Worm (Caenorhabditis elegans): ENCODE measurements around the gene T13C5.3.

The T13C5.3 gene

ce11 chrX:6207687-6208088, 29.4 kb downstream of the T13C5.3 start, which contains the start of gene T13C5.6 (continued):
- TF ChIP-seq sox-4 (tag; optimal IDR thresholded peaks at IDR 0.05) (peak; percentile 99), ceh-14 (tag; optimal IDR thresholded peaks at IDR 0.05) (peak; percentile 97), pros-1 (tag; optimal IDR thresholded peaks at IDR 0.05) (peak; percentile 66), unc-42 (tag; optimal IDR thresholded peaks at IDR 0.05) (peak; percentile 97), hlh-8 (tag; optimal IDR thresholded peaks at IDR 0.05) (peak; percentile 97), ets-4 (tag; optimal IDR thresholded peaks at IDR 0.05) (peak; percentile 96), syd-9 (tag; optimal IDR thresholded peaks at IDR 0.05) (peak; percentile 97), C08G9.2 (tag; optimal IDR thresholded peaks at IDR 0.05) (peak; percentile 95), pag-3 (tag; optimal IDR thresholded peaks at IDR 0.05; ENCODE audit: borderline replicate concordance) (peak; percentile 96), elt-4 (tag; optimal IDR thresholded peaks at IDR 0.05) (peak; percentile 95), npax-4 (tag; optimal IDR thresholded peaks at IDR 0.05) (peak; percentile 94), pha-4 (tag; optimal IDR thresholded peaks at IDR 0.05) (no peak), ceh-6 (GFP tag; optimal IDR thresholded peaks at IDR 0.05) (peak; percentile 98), elt-2 (tag; optimal IDR thresholded peaks at IDR 0.05) (peak; percentile 98), tbx-7 (tag; optimal IDR thresholded peaks at IDR 0.05) (peak; percentile 89), nhr-232 (tag; optimal IDR thresholded peaks at IDR 0.05) (peak; percentile 96), lin-11 (tag; optimal IDR thresholded peaks at IDR 0.05) (peak; percentile 92), ttx-3 (tag; optimal IDR thresholded peaks at IDR 0.05) (peak; percentile 95), unc-3 (GFP tag; conservative IDR thresholded peaks at IDR 0.05) (peak; percentile 98), unc-3 (tag; optimal IDR thresholded peaks at IDR 0.05) (peak; percentile 95), hlh-13 (GFP tag; optimal IDR thresholded peaks at IDR 0.05) (peak; percentile 96), mec-3 (tag; optimal IDR thresholded peaks at IDR 0.05; ENCODE audit: borderline replicate concordance) (peak; percentile 97), unc-55 (GFP tag; optimal IDR thresholded peaks at IDR 0.05) (peak; percentile 47), sdc-2 (tag; optimal IDR thresholded peaks at IDR 0.05) (peak; percentile 94), ceh-30 (tag; optimal IDR thresholded peaks at IDR 0.05) (peak; percentile 97), rnt-1 (tag; optimal IDR thresholded peaks at IDR 0.05) (peak; percentile 98), fkh-6 (tag; optimal IDR thresholded peaks at IDR 0.05) (peak; percentile 97), unc-86 (tag; optimal IDR thresholded peaks at IDR 0.05) (peak; percentile 97), pat-9 (tag; optimal IDR thresholded peaks at IDR 0.05) (peak; percentile 98), ceh-9 (tag; optimal IDR thresholded peaks at IDR 0.05) (peak; percentile 96), nhr-11 (tag; optimal IDR thresholded peaks at IDR 0.05) (no peak), ceh-48 (tag; optimal IDR thresholded peaks at IDR 0.05) (peak; percentile 93), hlh-30 (tag; optimal IDR thresholded peaks at IDR 0.05; ENCODE audit: insufficient read depth) (peak; percentile 62), T23F11.4 (GFP tag; optimal IDR thresholded peaks at IDR 0.05) (peak; percentile 97), F13H6.1 (tag; optimal IDR thresholded peaks at IDR 0.05) (peak; percentile 96), pax-1 (tag; optimal IDR thresholded peaks at IDR 0.05) (no peak), hlh-15 (tag; optimal IDR thresholded peaks at IDR 0.05) (peak; percentile 99), K02D7.2 (tag; optimal IDR thresholded peaks at IDR 0.05) (peak; percentile 93), pha-2 (tag; optimal IDR thresholded peaks at IDR 0.05) (peak; percentile 95)

- no peak for TF ChIP-seq ceh-30 (tag; optimal IDR thresholded peaks at IDR 0.05)
Measured at ce11 chrX:6208463-6208862, 30.1 kb downstream of the T13C5.3 start, which contains the start of gene C14F11.7. TSS of gene C14F11.7 (minus strand) at chrX:6208563.

ce11 chrX:6211322-6211820, 33.1 kb downstream of the T13C5.3 start:
- TF ChIP-seq Y22D7AL.16 (tag; optimal IDR thresholded peaks at IDR 0.05) (no peak), pax-1 (tag; optimal IDR thresholded peaks at IDR 0.05) (no peak), unc-42 (tag; optimal IDR thresholded peaks at IDR 0.05) (peak; percentile 77), ceh-31 (tag; optimal IDR thresholded peaks at IDR 0.05) (peak; percentile 33)

Data from whole organism, late embryonic.